Worm (Caenorhabditis elegans): ENCODE measurements around the gene F13D12.3.

Gene F13D12.3

DNA sequence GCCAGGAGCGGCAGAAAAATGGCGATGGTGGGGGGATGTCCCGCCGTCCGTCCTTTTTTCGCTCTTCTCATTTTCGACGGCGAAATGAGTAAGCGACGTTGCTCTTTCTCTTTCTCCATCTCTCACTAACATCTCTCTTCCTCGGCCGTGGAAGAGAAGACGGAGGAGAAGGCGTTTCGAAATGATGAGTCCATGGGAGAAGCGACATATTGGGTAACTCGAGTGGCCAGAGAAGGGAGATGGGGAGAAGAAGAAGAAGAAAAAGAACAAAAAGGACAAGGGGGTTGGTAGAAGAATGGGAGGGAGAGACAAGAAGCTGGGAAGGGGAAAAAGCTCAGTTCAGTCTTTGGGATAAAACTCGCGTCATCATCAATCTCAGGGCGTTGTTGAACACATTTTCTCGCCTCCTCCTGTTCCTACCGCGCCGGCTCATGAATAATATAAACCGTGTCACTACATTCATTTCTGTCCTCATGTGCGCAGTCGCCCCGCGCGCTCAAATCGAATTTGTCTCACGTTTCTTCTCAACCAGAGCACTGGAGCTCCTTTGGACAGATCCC, 31.5 kb downstream of the F13D12.3 start:
- TF ChIP-seq egl-5 (tag; optimal IDR thresholded peaks at IDR 0.05) (no peak), lin-15B (tag; optimal IDR thresholded peaks at IDR 0.05) (peak; percentile 29), nhr-77 (tag; optimal IDR thresholded peaks at IDR 0.05) (no peak), nhr-67 (tag; optimal IDR thresholded peaks at IDR 0.05) (no peak), sea-2 (GFP tag; optimal IDR thresholded peaks at IDR 0.05) (peak; percentile 56), nfya-1 (tag; optimal IDR thresholded peaks at IDR 0.05; ENCODE audit: insufficient read depth) (peak; percentile 72), nhr-237 (tag; optimal IDR thresholded peaks at IDR 0.05) (no peak), nhr-12 (tag; optimal IDR thresholded peaks at IDR 0.05) (no peak), elt-1 (tag; optimal IDR thresholded peaks at IDR 0.05) (no peak), zag-1 (tag; optimal IDR thresholded peaks at IDR 0.05) (no peak), fos-1 (tag; optimal IDR thresholded peaks at IDR 0.05) (no peak), eor-1 (tag; optimal IDR thresholded peaks at IDR 0.05) (no peak), lin-39 (tag; optimal IDR thresholded peaks at IDR 0.05) (peak; percentile 52), nhr-76 (tag; optimal IDR thresholded peaks at IDR 0.05) (no peak), unc-62 (GFP tag; optimal IDR thresholded peaks at IDR 0.05) (peak; percentile 33), fkh-10 (GFP tag; optimal IDR thresholded peaks at IDR 0.05) (no peak), hmg-11 (tag; optimal IDR thresholded peaks at IDR 0.05) (peak; percentile 68), ceh-9 (tag; optimal IDR thresholded peaks at IDR 0.05) (no peak), skn-1 (tag; optimal IDR thresholded peaks at IDR 0.05) (no peak), tbx-2 (tag; optimal IDR thresholded peaks at IDR 0.05) (no peak)

DNA sequence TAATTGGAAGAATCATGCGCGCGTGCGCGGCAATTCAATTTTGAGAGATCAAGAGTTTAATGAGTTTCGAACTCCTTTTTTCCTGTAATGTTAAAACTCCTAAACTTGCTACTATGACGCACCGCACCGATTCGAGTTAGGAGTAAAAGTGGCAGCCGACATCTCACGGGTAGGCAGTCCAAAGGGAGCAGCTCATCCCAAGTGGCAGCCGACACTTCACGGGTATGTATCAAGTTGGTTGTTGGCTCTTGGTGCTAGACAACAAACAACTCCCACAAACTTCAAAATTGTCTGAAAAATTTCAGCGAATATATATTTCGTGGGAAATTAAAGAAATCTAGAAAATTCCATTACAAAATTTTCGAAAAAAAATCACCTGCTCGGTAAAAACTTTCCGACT, 33.0 kb downstream of the F13D12.3 start:
- TF ChIP-seq eor-1 (tag; optimal IDR thresholded peaks at IDR 0.05) (no peak), snpc-4 (tag; optimal IDR thresholded peaks at IDR 0.05) (peak; percentile 58)

DNA sequence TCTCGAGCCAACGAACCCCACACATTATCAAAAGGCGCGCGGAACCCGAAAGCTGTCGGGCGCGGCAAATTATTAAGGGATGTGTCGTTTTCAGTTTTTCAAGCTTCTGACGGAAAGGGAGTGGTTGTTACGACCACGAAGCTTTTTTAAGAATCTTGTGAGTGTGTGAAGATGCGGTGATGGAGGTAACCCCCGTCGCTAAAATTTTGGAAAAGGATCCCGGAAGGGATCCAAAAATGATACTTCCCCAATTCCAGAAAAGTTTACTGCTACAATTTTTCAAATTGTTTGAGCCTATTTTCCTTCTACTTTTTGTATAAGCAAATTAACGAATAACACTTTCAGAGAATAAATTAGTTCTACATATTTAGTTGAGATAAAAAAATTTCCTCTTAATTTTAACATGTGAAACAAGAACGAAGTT, 36.5 kb downstream of the F13D12.3 start:
- TF ChIP-seq egl-5 (tag; optimal IDR thresholded peaks at IDR 0.05), result no peak
- peak; percentile 83 for TF ChIP-seq ztf-4 (tag; optimal IDR thresholded peaks at IDR 0.05)
- TF ChIP-seq nhr-23 (tag; optimal IDR thresholded peaks at IDR 0.05), result no peak
- TF ChIP-seq ceh-9 (tag; optimal IDR thresholded peaks at IDR 0.05), result no peak
- peak; percentile 80 for TF ChIP-seq nhr-25 (tag; optimal IDR thresholded peaks at IDR 0.05)
- no peak for TF ChIP-seq zag-1 (tag; optimal IDR thresholded peaks at IDR 0.05)
- peak in 1 of 2 experiments; percentile 11 for TF ChIP-seq eor-1 (tag; optimal IDR thresholded peaks at IDR 0.05)
- TF ChIP-seq fos-1 (tag; optimal IDR thresholded peaks at IDR 0.05), result peak; percentile 65
- TF ChIP-seq snpc-4 (tag; optimal IDR thresholded peaks at IDR 0.05), result peak; percentile 77
- peak; percentile 83 for TF ChIP-seq nfya-1 (tag; optimal IDR thresholded peaks at IDR 0.05; ENCODE audit: insufficient read depth)
- TF ChIP-seq lin-39 (tag; optimal IDR thresholded peaks at IDR 0.05), result peak; percentile 68
- TF ChIP-seq elt-1 (tag; optimal IDR thresholded peaks at IDR 0.05), result no peak
- no peak for TF ChIP-seq ceh-28 (tag; optimal IDR thresholded peaks at IDR 0.05)
- peak; percentile 29 for TF ChIP-seq elt-2 (tag; optimal IDR thresholded peaks at IDR 0.05)
- TF ChIP-seq ama-1 (optimal IDR thresholded peaks at IDR 0.05), result peak; percentile 100
- TF ChIP-seq unc-62 (GFP tag; optimal IDR thresholded peaks at IDR 0.05), result no peak
- no peak for TF ChIP-seq nhr-11 (tag; optimal IDR thresholded peaks at IDR 0.05)
- TF ChIP-seq fkh-2 (tag; optimal IDR thresholded peaks at IDR 0.05), result no peak
- TF ChIP-seq unc-39 (tag; optimal IDR thresholded peaks at IDR 0.05), result no peak
- no peak for TF ChIP-seq sea-2 (GFP tag; optimal IDR thresholded peaks at IDR 0.05)
- peak; percentile 67 for TF ChIP-seq ceh-16 (tag; optimal IDR thresholded peaks at IDR 0.05)
- TF ChIP-seq pha-4 (tag; optimal IDR thresholded peaks at IDR 0.05), result peak; percentile 94
- peak; percentile 54 for TF ChIP-seq tbx-2 (tag; optimal IDR thresholded peaks at IDR 0.05)
- no peak for TF ChIP-seq daf-12 (tag; optimal IDR thresholded peaks at IDR 0.05)

DNA sequence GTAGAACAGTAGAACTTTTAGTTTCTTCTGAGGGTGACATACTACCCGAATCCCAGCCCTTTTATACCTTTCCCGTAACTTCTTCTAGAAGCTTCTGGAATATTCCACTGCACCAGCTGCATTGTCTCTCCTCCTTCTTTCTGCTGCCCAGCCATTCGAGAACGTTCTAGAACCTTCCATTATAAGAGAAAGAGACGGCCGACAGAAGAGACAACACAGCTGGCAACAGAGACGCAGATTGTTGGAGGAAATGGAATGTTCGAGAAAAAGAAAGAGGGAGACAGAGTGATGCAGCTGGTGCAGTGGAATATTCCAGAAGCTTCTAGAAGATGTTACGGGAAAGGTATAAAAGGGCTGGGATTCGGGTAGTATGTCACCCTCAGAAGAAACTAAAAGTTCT, 39.1 kb downstream of the F13D12.3 start, which contains the start of the genes F44E5.4 and F44E5.5:
F44E5.4 (minus strand) TSS at position 35 of the 400 bp plus-strand sequence.
F44E5.5 (plus strand) TSS at position 386 of the 400 bp plus-strand sequence.
- peak; percentile 74 for TF ChIP-seq nhr-23 (tag; optimal IDR thresholded peaks at IDR 0.05)
- peak; percentile 44 for TF ChIP-seq lin-15B (tag; optimal IDR thresholded peaks at IDR 0.05)
- peak; percentile 69 for TF ChIP-seq ceh-28 (tag; optimal IDR thresholded peaks at IDR 0.05)
- TF ChIP-seq skn-1 (tag; optimal IDR thresholded peaks at IDR 0.05), result peak; percentile 12
- TF ChIP-seq nhr-43 (tag; optimal IDR thresholded peaks at IDR 0.05; ENCODE audit: poor library complexity, severe bottlenecking), result peak; percentile 47
- TF ChIP-seq elt-1 (tag; optimal IDR thresholded peaks at IDR 0.05), result peak; percentile 31
- TF ChIP-seq fkh-10 (GFP tag; optimal IDR thresholded peaks at IDR 0.05), result peak; percentile 9
- peak; percentile 34 for TF ChIP-seq fos-1 (tag; optimal IDR thresholded peaks at IDR 0.05)
- peak; percentile 98 for TF ChIP-seq lsy-12 (tag; optimal IDR thresholded peaks at IDR 0.05)
- peak; percentile 54 for TF ChIP-seq lin-39 (tag; optimal IDR thresholded peaks at IDR 0.05)
- TF ChIP-seq nhr-11 (tag; optimal IDR thresholded peaks at IDR 0.05), result peak; percentile 70
- peak in 1 of 2 experiments; percentile 42 for TF ChIP-seq eor-1 (tag; optimal IDR thresholded peaks at IDR 0.05)
- peak; percentile 66 for TF ChIP-seq mml-1 (tag; optimal IDR thresholded peaks at IDR 0.05)
- peak; percentile 90 for TF ChIP-seq tbx-2 (tag; optimal IDR thresholded peaks at IDR 0.05)
- peak; percentile 38 for TF ChIP-seq pha-4 (tag; optimal IDR thresholded peaks at IDR 0.05)
- TF ChIP-seq elt-2 (tag; optimal IDR thresholded peaks at IDR 0.05), result peak; percentile 60
- peak; percentile 92 for TF ChIP-seq nfya-1 (tag; optimal IDR thresholded peaks at IDR 0.05; ENCODE audit: insufficient read depth)
- peak; percentile 61 for TF ChIP-seq nhr-25 (tag; optimal IDR thresholded peaks at IDR 0.05)
- peak; percentile 93 for TF ChIP-seq jun-1 (tag; optimal IDR thresholded peaks at IDR 0.05)
- peak; percentile 100 for TF ChIP-seq sea-2 (GFP tag; optimal IDR thresholded peaks at IDR 0.05)

Measured in whole organism, L3 larva.